Worm (Caenorhabditis elegans) whole organism, L2 larva: ENCODE results near the gene K09G1.2.

Experiments used
- F13H6.1 ChIP-seq: sonication (generic microtip); optimal IDR thresholded peaks from 2 replicates; lab custom pipeline; 2016; ENCODE audit warnings: missing genetic modification characterization, missing compliant biosample characterization
- ZK546.5 ChIP-seq: sonication (generic microtip); optimal IDR thresholded peaks from 2 replicates; lab custom pipeline; 2017; ENCODE audit warnings: missing biosample characterization, missing genetic modification characterization
- aly-2 ChIP-seq: fragments of 150-350 bp; optimal IDR thresholded peaks from 2 replicates; lab custom pipeline; 2014; ENCODE audit warnings: missing biosample characterization, missing genetic modification characterization
- ceh-82 ChIP-seq: fragments of 150-350 bp; optimal IDR thresholded peaks from 2 replicates; lab custom pipeline; 2014; ENCODE audit warnings: missing biosample characterization, missing genetic modification characterization
- dmd-4 ChIP-seq: sonication (generic microtip); optimal IDR thresholded peaks from 2 replicates; lab custom pipeline; 2017; ENCODE audit warnings: missing biosample characterization, missing genetic modification characterization
- elt-3 ChIP-seq: sonication (generic microtip); optimal IDR thresholded peaks from 2 replicates; lab custom pipeline; 2017; ENCODE audit warnings: missing biosample characterization, missing genetic modification characterization
- nhr-12 ChIP-seq: fragments of 150-350 bp; optimal IDR thresholded peaks from 2 replicates; lab custom pipeline; 2014; ENCODE audit warnings: missing biosample characterization, missing genetic modification characterization
- zag-1 ChIP-seq: fragments of 150-350 bp; optimal IDR thresholded peaks from 2 replicates; lab custom pipeline; 2014; ENCODE audit warnings: missing biosample characterization, missing genetic modification characterization
- ztf-11 ChIP-seq: sonication (generic microtip); optimal IDR thresholded peaks from 2 replicates; lab custom pipeline; 2017; ENCODE audit warnings: missing biosample characterization, missing genetic modification characterization

DNA sequence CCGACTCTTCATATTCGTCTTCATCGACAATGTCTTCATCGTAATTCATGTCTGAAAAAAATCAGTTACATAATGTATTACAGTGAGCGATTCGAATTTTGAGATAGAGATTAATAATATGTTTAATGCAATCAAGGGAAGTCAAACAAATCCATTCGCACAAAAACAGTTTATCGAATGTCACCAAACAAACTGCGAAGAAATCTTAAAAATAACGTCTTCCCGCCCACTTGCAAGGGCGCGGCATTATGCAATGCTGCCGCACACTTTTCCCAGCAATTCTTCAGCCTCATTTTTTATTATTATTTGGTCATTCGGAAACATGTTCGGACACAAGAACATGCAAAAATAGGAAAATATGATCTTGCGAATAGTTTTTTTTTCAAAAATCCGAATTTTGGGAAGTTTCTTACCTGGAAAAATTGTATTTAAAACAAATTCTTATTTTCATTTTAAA is 46.2 kb upstream of the K09G1.2 start, which contains the start of gene mdf-1:
- TF ChIP-seq nhr-12 (no peak), ZK546.5 (tag; lab: Kevin White, UChicago) (no peak), ztf-11 (no peak), zag-1 (tag; lab: Kevin White, UChicago) (no peak), F13H6.1 (tag; lab: Kevin White, UChicago) (peak; percentile 59), aly-2 (tag; lab: Kevin White, UChicago) (no peak), elt-3 (no peak), dmd-4 (tag; lab: Kevin White, UChicago) (no peak), ceh-82 (tag; lab: Kevin White, UChicago) (no peak)
